Worm (Caenorhabditis elegans): Measurements from ENCODE around the gene oac-54.
A peak's percentile ranks its signal among the peaks of the same experiment; 100 is the strongest.

oac-54 gene

DNA sequence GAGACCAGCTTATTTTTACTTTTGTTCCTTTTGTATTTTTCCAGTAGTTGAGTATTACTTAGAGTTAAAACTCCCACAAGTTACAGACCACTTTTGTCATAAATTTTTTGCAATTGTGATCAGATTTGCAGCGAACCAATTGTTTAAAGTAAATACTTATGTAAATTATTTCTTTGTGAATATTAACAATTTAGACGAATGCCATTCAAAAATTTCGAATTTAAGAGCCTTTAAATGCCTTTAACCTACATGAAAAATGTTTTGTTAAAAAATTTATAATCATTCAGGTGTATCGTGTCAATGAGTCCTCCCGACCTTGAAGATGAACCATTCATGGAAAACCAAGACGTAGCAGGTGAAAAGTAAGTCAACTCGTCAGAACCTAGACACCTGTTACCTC, 11.9 kb upstream of the oac-54 start, which contains the start of gene W07A12.4:
W07A12.4 (plus strand) TSS at position 301 of the 400 bp plus-strand sequence.
- no peak for TF ChIP-seq unc-39 (tag; optimal IDR thresholded peaks at IDR 0.05)
- no peak for TF ChIP-seq fkh-2 (tag; optimal IDR thresholded peaks at IDR 0.05)
- TF ChIP-seq nhr-67 (tag; optimal IDR thresholded peaks at IDR 0.05), result no peak
- no peak for TF ChIP-seq elt-1 (tag; optimal IDR thresholded peaks at IDR 0.05)
- TF ChIP-seq zag-1 (tag; optimal IDR thresholded peaks at IDR 0.05), result no peak
- no peak for TF ChIP-seq snpc-4 (tag; optimal IDR thresholded peaks at IDR 0.05)
- TF ChIP-seq hmg-11 (tag; optimal IDR thresholded peaks at IDR 0.05), result no peak
- TF ChIP-seq mml-1 (tag; optimal IDR thresholded peaks at IDR 0.05), result no peak
- no peak for TF ChIP-seq sea-2 (GFP tag; optimal IDR thresholded peaks at IDR 0.05)
- no peak for TF ChIP-seq tbx-2 (tag; optimal IDR thresholded peaks at IDR 0.05)
- no peak for TF ChIP-seq skn-1 (tag; optimal IDR thresholded peaks at IDR 0.05)
- TF ChIP-seq egl-27 (tag; optimal IDR thresholded peaks at IDR 0.05), result no peak
- TF ChIP-seq egl-5 (tag; optimal IDR thresholded peaks at IDR 0.05), result no peak
- TF ChIP-seq ZK546.5 (tag; optimal IDR thresholded peaks at IDR 0.05), result no peak
- TF ChIP-seq lin-39 (tag; optimal IDR thresholded peaks at IDR 0.05), result no peak
- TF ChIP-seq ama-1 (optimal IDR thresholded peaks at IDR 0.05), result no peak
- no peak for TF ChIP-seq pqm-1 (tag; optimal IDR thresholded peaks at IDR 0.05)
- TF ChIP-seq ztf-4 (tag; optimal IDR thresholded peaks at IDR 0.05), result no peak
- no peak for TF ChIP-seq nhr-76 (tag; optimal IDR thresholded peaks at IDR 0.05)

ce11 chrII:9148079-9148478, 9.8 kb upstream of the oac-54 start:
- TF ChIP-seq nhr-23 (tag; optimal IDR thresholded peaks at IDR 0.05), result no peak

ce11 chrII:9152231-9152630, 5.7 kb upstream of the oac-54 start, which contains the start of gene col-78:
col-78 (plus strand) TSS chrII:9152531.
- no peak for TF ChIP-seq fos-1 (tag; optimal IDR thresholded peaks at IDR 0.05)
- no peak for TF ChIP-seq egl-27 (tag; optimal IDR thresholded peaks at IDR 0.05)
- no peak for TF ChIP-seq lin-39 (tag; optimal IDR thresholded peaks at IDR 0.05)
- TF ChIP-seq nhr-28 (tag; optimal IDR thresholded peaks at IDR 0.05), result no peak
- no peak for TF ChIP-seq ceh-28 (tag; optimal IDR thresholded peaks at IDR 0.05)
- no peak for TF ChIP-seq tbx-2 (tag; optimal IDR thresholded peaks at IDR 0.05)
- no peak for TF ChIP-seq nhr-11 (tag; optimal IDR thresholded peaks at IDR 0.05)
- TF ChIP-seq R02D3.7 (tag; optimal IDR thresholded peaks at IDR 0.05), result no peak
- TF ChIP-seq fkh-10 (GFP tag; optimal IDR thresholded peaks at IDR 0.05), result no peak
- no peak for TF ChIP-seq ztf-4 (tag; optimal IDR thresholded peaks at IDR 0.05)
- no peak for TF ChIP-seq nhr-67 (tag; optimal IDR thresholded peaks at IDR 0.05)
- TF ChIP-seq daf-12 (tag; optimal IDR thresholded peaks at IDR 0.05), result no peak
- TF ChIP-seq ZK546.5 (tag; optimal IDR thresholded peaks at IDR 0.05), result no peak
- no peak for TF ChIP-seq mml-1 (tag; optimal IDR thresholded peaks at IDR 0.05)
- TF ChIP-seq nhr-23 (tag; optimal IDR thresholded peaks at IDR 0.05), result no peak
- TF ChIP-seq skn-1 (tag; optimal IDR thresholded peaks at IDR 0.05), result no peak
- TF ChIP-seq eor-1 (tag; optimal IDR thresholded peaks at IDR 0.05), result no peak
- TF ChIP-seq zag-1 (tag; optimal IDR thresholded peaks at IDR 0.05), result no peak

- TF ChIP-seq nhr-23 (tag; optimal IDR thresholded peaks at IDR 0.05), result no peak
- TF ChIP-seq pqm-1 (tag; optimal IDR thresholded peaks at IDR 0.05), result peak; percentile 12
Observed at ce11 chrII:9154339-9154738, 3.6 kb upstream of the oac-54 start.

DNA sequence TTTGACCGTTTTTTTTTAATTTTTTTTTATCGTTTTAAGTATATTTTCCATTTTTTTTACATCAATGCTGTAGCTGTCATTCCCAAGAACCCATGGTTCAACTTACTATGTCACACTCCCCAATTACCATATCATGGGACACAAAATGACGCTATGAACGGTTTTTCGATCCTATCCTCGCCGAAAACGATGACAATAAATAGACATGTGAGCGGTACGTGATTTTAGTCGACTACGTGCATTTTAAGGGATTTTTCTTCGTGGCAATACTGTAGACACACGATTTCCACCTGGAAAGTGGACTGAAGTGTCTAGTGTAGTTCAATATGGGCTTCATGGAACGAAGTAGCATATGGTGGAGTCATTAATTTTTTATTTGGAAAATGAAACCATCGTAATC, 1.6 kb upstream of the oac-54 start:
- TF ChIP-seq elt-2 (tag; optimal IDR thresholded peaks at IDR 0.05), result peak; percentile 29
- TF ChIP-seq daf-12 (tag; optimal IDR thresholded peaks at IDR 0.05), result no peak

DNA sequence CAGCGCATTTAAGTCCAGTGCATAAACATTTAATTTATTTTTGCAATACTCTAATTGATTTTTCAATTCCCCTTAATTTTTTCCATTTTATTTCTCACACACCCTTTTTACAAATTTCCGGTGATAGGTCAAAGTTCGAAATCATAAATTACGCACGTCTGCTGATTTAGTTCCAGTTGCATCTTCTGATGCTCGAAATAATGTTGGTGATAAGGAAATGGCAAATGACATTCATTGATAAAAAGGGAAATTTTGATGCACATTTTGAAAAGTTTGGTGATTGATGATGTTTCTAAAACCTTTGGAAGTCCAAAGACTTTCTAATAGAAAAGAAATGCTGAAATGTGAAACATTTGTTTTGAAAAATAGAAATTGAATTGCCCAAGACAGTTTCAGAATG, 786 bp upstream of the oac-54 start:
- no peak for TF ChIP-seq skn-1 (tag; optimal IDR thresholded peaks at IDR 0.05)
- no peak for TF ChIP-seq egl-27 (tag; optimal IDR thresholded peaks at IDR 0.05)
- peak; percentile 82 for TF ChIP-seq pqm-1 (tag; optimal IDR thresholded peaks at IDR 0.05)
- no peak for TF ChIP-seq nhr-43 (tag; optimal IDR thresholded peaks at IDR 0.05; ENCODE audit: poor library complexity, severe bottlenecking)
- TF ChIP-seq unc-62 (GFP tag; optimal IDR thresholded peaks at IDR 0.05), result no peak
- TF ChIP-seq ceh-16 (tag; optimal IDR thresholded peaks at IDR 0.05), result no peak
- no peak for TF ChIP-seq ztf-4 (tag; optimal IDR thresholded peaks at IDR 0.05)
- TF ChIP-seq snpc-4 (tag; optimal IDR thresholded peaks at IDR 0.05), result no peak
- no peak for TF ChIP-seq nhr-25 (tag; optimal IDR thresholded peaks at IDR 0.05)
- TF ChIP-seq lin-39 (tag; optimal IDR thresholded peaks at IDR 0.05), result no peak
- no peak for TF ChIP-seq hmg-11 (tag; optimal IDR thresholded peaks at IDR 0.05)
- TF ChIP-seq nhr-77 (tag; optimal IDR thresholded peaks at IDR 0.05), result no peak
- no peak for TF ChIP-seq nhr-11 (tag; optimal IDR thresholded peaks at IDR 0.05)
- no peak for TF ChIP-seq egl-5 (tag; optimal IDR thresholded peaks at IDR 0.05)
- no peak for TF ChIP-seq R02D3.7 (tag; optimal IDR thresholded peaks at IDR 0.05)
- TF ChIP-seq elt-2 (tag; optimal IDR thresholded peaks at IDR 0.05), result peak; percentile 94

Measured in whole organism, L3 larva.